Worm (Caenorhabditis elegans) whole organism, L4 larva: ENCODE measurements around the gene D1044.6.

Experiments used
- ctbp-1 ChIP-seq: fragments of 200-800 bp; sonication (Bioruptor generic); IDR thresholded peaks from 2 replicates; pipeline ENCODE4 v1.3.6; 2022; ENCODE audit warnings: missing genetic modification reagents, missing genetic modification characterization, missing compliant biosample characterization
- daf-8 ChIP-seq: fragments of 200-800 bp; sonication (Bioruptor generic); IDR thresholded peaks from 2 replicates; pipeline ENCODE4 v1.3.6; 2022; ENCODE audit warnings: missing genetic modification characterization, missing compliant biosample characterization
- mdl-1 ChIP-seq, 2 experiments: fragments of 150-350 bp in 1 of 2; sonication (generic microtip) in 1 of 2; optimal IDR thresholded peaks; 2 replicates each; lab custom pipeline; 2014 to 2017; ENCODE audit warnings: missing biosample characterization in 2 of 2, missing genetic modification characterization in 2 of 2
- nhr-76 ChIP-seq: fragments of 150-350 bp; optimal IDR thresholded peaks from 2 replicates; lab custom pipeline; 2014; ENCODE audit warnings: missing biosample characterization, missing genetic modification characterization
- nhr-77 ChIP-seq: fragments of 150-350 bp; optimal IDR thresholded peaks from 2 replicates; lab custom pipeline; 2014; ENCODE audit warnings: missing biosample characterization, missing genetic modification characterization

ce11 chrIII:5591668-5592149 lies 48.7 kb upstream of the D1044.6 start, which contains the start of the genes ddx-15 and ucr-1:
- TF ChIP-seq ctbp-1 (GFP tag; lab: Robert Waterston, UW) (no peak), nhr-76 (no peak), mdl-1 (tag; optimal IDR thresholded peaks at IDR 0.05; lab: Kevin White, UChicago) (no peak), nhr-77 (no peak), daf-8 (GFP tag; lab: Robert Waterston, UW) (no peak)
